Worm (Caenorhabditis elegans) whole organism, mixed stage, embryonic: ENCODE results near the gene dct-6.

Experiments
- blmp-1 ChIP-seq: fragments of 150-350 bp; optimal IDR thresholded peaks from 2 replicates; lab custom pipeline; 2014; ENCODE audit warnings: missing biosample characterization, missing genetic modification characterization
- ces-1 ChIP-seq: fragments of 150-350 bp; optimal IDR thresholded peaks from 2 replicates; lab custom pipeline; 2014; ENCODE audit warnings: missing biosample characterization, missing genetic modification reagents, missing genetic modification characterization
- lin-13 ChIP-seq: fragments of 150-350 bp; optimal IDR thresholded peaks from 2 replicates; lab custom pipeline; 2014; ENCODE audit warnings: missing biosample characterization, missing genetic modification characterization
- lsy-2 ChIP-seq: fragments of 150-350 bp; optimal IDR thresholded peaks from 2 replicates; lab custom pipeline; 2014; ENCODE audit warnings: missing biosample characterization, missing genetic modification characterization
- mep-1 ChIP-seq: fragments of 150-350 bp; optimal IDR thresholded peaks from 2 replicates; lab custom pipeline; 2017; ENCODE audit warnings: missing biosample characterization, missing genetic modification reagents, missing genetic modification characterization, inconsistent platforms
- nhr-12 ChIP-seq: fragments of 150-350 bp; optimal IDR thresholded peaks from 2 replicates; lab custom pipeline; 2014; ENCODE audit warnings: missing biosample characterization, missing genetic modification characterization
- nhr-28 ChIP-seq: fragments of 150-350 bp; optimal IDR thresholded peaks from 2 replicates; lab custom pipeline; 2014; ENCODE audit warnings: missing biosample characterization, missing genetic modification characterization
- nhr-76 ChIP-seq: sonication (generic microtip); optimal IDR thresholded peaks from 2 replicates; lab custom pipeline; 2017; ENCODE audit warnings: missing biosample characterization, missing genetic modification characterization
- snpc-4 ChIP-seq: fragments of 150-350 bp; optimal IDR thresholded peaks from 2 replicates; lab custom pipeline; 2014; ENCODE audit warnings: missing biosample characterization, missing genetic modification characterization
- sptf-1 ChIP-seq: sonication (generic microtip); optimal IDR thresholded peaks from 2 replicates; lab custom pipeline; 2017; ENCODE audit warnings: mild to moderate bottlenecking, missing genetic modification characterization, moderate library complexity, missing compliant biosample characterization
- tbx-8 ChIP-seq: fragments of 200-800 bp; sonication (Bioruptor generic); optimal IDR thresholded peaks from 2 replicates; lab custom pipeline; 2018; ENCODE audit warnings: mild to moderate bottlenecking, missing genetic modification characterization, moderate library complexity, missing compliant biosample characterization
- unc-39 ChIP-seq: fragments of 150-350 bp; optimal IDR thresholded peaks from 2 replicates; lab custom pipeline; 2014; ENCODE audit warnings: missing biosample characterization, missing genetic modification characterization
- unc-62 ChIP-seq: fragments of 150-350 bp; optimal IDR thresholded peaks from 2 replicates; lab custom pipeline; 2014; ENCODE audit warnings: missing biosample characterization, missing genetic modification reagents, missing genetic modification characterization

- TF ChIP-seq blmp-1 (tag; lab: Kevin White, UChicago), result no peak
- TF ChIP-seq lsy-2, result no peak
- no peak for TF ChIP-seq mep-1 (tag; lab: Kevin White, UChicago)
- TF ChIP-seq nhr-76 (tag; lab: Kevin White, UChicago), result no peak
- TF ChIP-seq nhr-12 (tag; lab: Kevin White, UChicago), result no peak
- TF ChIP-seq nhr-28 (tag; lab: Kevin White, UChicago), result no peak
- no peak for TF ChIP-seq lin-13 (tag; lab: Kevin White, UChicago)
- no peak for TF ChIP-seq snpc-4 (tag; lab: Kevin White, UChicago)
- no peak for TF ChIP-seq unc-62
- TF ChIP-seq tbx-8 (GFP tag; lab: Kevin White, UChicago), result no peak
- TF ChIP-seq sptf-1 (tag; lab: Kevin White, UChicago), result no peak
- no peak for TF ChIP-seq ces-1 (GFP tag; lab: Kevin White, UChicago)
- no peak for TF ChIP-seq unc-39
Observed at ce11 chrIII:5922236-5922635, 44.0 kb upstream of the dct-6 start.
